Worm (Caenorhabditis elegans): Measurements from ENCODE around the gene F10G2.2.
"Not testable (repeated sequence)": the region's sequence is repeated elsewhere in the genome, so short reads cannot be mapped to it uniquely, and the experiment has no call there.

DNA sequence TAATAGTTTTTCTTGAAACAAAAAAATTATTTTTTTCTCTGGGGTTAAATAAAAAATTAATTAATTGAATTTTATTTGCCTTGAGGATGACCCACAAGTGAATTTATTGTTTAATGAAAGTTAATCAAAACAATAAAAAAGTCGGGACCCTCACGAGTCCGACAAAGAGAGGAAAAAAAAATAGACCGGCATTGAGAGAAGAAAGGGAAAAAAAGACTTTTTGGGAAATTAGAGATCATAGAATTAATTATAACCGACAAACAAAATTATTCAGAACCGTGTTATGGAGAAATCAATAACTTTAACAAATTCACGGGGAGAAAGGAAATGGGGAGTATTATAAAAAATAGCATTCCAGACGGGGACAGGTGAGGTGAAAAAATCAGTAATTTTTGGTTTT is 6.2 kb downstream of the F10G2.2 start, which contains the start of gene F10G2.7:
- not testable (repeated sequence) for TF ChIP-seq nhr-237, mdl-1, ceh-16, nhr-76, aly-2, elt-3, nhr-67 (tag; optimal IDR thresholded peaks at IDR 0.05)

All from whole organism, L3 larva.